Worm (Caenorhabditis elegans) whole organism, L4 larva: Measurements from ENCODE around the gene F08G12.5.

Experiments used
- F37D6.2 ChIP-seq: sonication (generic microtip); optimal IDR thresholded peaks from 2 replicates; lab custom pipeline; 2016; ENCODE audit warnings: mild to moderate bottlenecking, missing genetic modification characterization, missing compliant biosample characterization
- F49E8.2 ChIP-seq: sonication (generic microtip); optimal IDR thresholded peaks from 2 replicates; lab custom pipeline; 2016; ENCODE audit warnings: missing compliant biosample characterization, mild to moderate bottlenecking, missing genetic modification characterization, borderline replicate concordance
- T20F7.1 ChIP-seq: fragments of 200-800 bp; sonication (Bioruptor generic); optimal IDR thresholded peaks from 2 replicates; lab custom pipeline; 2018; ENCODE audit warnings: mild to moderate bottlenecking, missing genetic modification characterization, missing compliant biosample characterization
- Y105C5A.15 ChIP-seq: fragments of 200-800 bp; sonication (Bioruptor generic); IDR thresholded peaks from 2 replicates; pipeline ENCODE4 v1.3.6; 2022; ENCODE audit warnings: missing genetic modification characterization, missing compliant biosample characterization
- Y48G9A.11 ChIP-seq: fragments of 200-800 bp; sonication (Bioruptor generic); IDR thresholded peaks from 2 replicates; pipeline ENCODE4 v1.3.6; 2022; ENCODE audit warnings: missing genetic modification reagents, missing genetic modification characterization, missing compliant biosample characterization
- ZK546.5 ChIP-seq, 2 experiments: sonication (generic microtip); optimal IDR thresholded peaks; 2 replicates each; lab custom pipeline; 2017; ENCODE audit warnings: missing biosample characterization in 2 of 2, missing genetic modification characterization in 2 of 2
- aha-1 ChIP-seq: fragments of 150-350 bp; peaks from one replicate; lab custom pipeline; 2014; ENCODE audit warnings: missing biosample characterization, missing genetic modification characterization
- ceh-28 ChIP-seq: fragments of 150-350 bp; optimal IDR thresholded peaks from 2 replicates; lab custom pipeline; 2014; ENCODE audit warnings: missing biosample characterization, missing genetic modification reagents, missing genetic modification characterization
- ceh-62 ChIP-seq: sonication (generic microtip); optimal IDR thresholded peaks from 2 replicates; lab custom pipeline; 2017; ENCODE audit warnings: missing biosample characterization, missing genetic modification characterization
- daf-16 ChIP-seq, 3 experiments: sonication (generic microtip); optimal IDR thresholded peaks; 2 replicates each; lab custom pipeline; 2016 to 2017; ENCODE audit warnings: missing genetic modification characterization in 3 of 3, missing genetic modification reagents in 3 of 3, mild to moderate bottlenecking in 2 of 3, missing compliant biosample characterization in 2 of 3, missing biosample characterization in 1 of 3, moderate library complexity in 1 of 3
- daf-19 ChIP-seq: fragments of 200-800 bp; sonication (Bioruptor generic); conservative IDR thresholded peaks from 2 replicates; pipeline ENCODE4 v1.3.6; 2022; ENCODE audit warnings: missing genetic modification characterization, missing compliant biosample characterization
- dmd-6 ChIP-seq: fragments of 200-800 bp; sonication (Bioruptor generic); IDR thresholded peaks from 2 replicates; pipeline ENCODE4 v1.3.6; 2022; ENCODE audit warnings: missing genetic modification reagents, missing genetic modification characterization, missing compliant biosample characterization
- dve-1 ChIP-seq: sonication (generic microtip); optimal IDR thresholded peaks from 2 replicates; lab custom pipeline; 2017; ENCODE audit warnings: antibody characterized with exemption, mild to moderate bottlenecking, missing genetic modification characterization, missing compliant biosample characterization; ENCODE audit not compliant: insufficient read depth
- fkh-10 ChIP-seq: fragments of 150-350 bp; optimal IDR thresholded peaks from 2 replicates; lab custom pipeline; 2014; ENCODE audit warnings: missing biosample characterization, missing genetic modification reagents, missing genetic modification characterization
- fos-1 ChIP-seq: fragments of 150-350 bp; optimal IDR thresholded peaks from 2 replicates; lab custom pipeline; 2014; ENCODE audit warnings: missing biosample characterization, missing genetic modification characterization
- hif-1 ChIP-seq, 2 experiments: sonication (generic microtip); optimal IDR thresholded peaks; 2 replicates each; lab custom pipeline; 2016 to 2017; ENCODE audit warnings: missing compliant biosample characterization in 2 of 2, missing genetic modification characterization in 2 of 2, missing genetic modification reagents in 2 of 2, missing genotype in 2 of 2, mild to moderate bottlenecking in 1 of 2
- hlh-11 ChIP-seq: fragments of 200-800 bp; sonication (Bioruptor generic); optimal IDR thresholded peaks from 2 replicates; lab custom pipeline; 2018; ENCODE audit warnings: mild to moderate bottlenecking, missing genetic modification characterization, missing compliant biosample characterization
- lim-7 ChIP-seq: fragments of 200-800 bp; sonication (Bioruptor generic); IDR thresholded peaks from 2 replicates; pipeline ENCODE4 v1.3.6; 2022; ENCODE audit warnings: missing genetic modification characterization, missing compliant biosample characterization
- lin-15B ChIP-seq: fragments of 150-350 bp; sonication (generic microtip); optimal IDR thresholded peaks from 3 replicates; lab custom pipeline; 2014; ENCODE audit warnings: missing biosample characterization, missing genetic modification characterization
- lin-29 ChIP-seq: fragments of 200-800 bp; sonication (Bioruptor generic); IDR thresholded peaks from 2 replicates; pipeline ENCODE4 v1.3.6; 2022; ENCODE audit warnings: missing genetic modification reagents, missing genetic modification characterization, missing compliant biosample characterization
- mep-1 ChIP-seq: fragments of 150-350 bp; sonication (generic microtip); optimal IDR thresholded peaks from 3 replicates; lab custom pipeline; 2014; ENCODE audit warnings: missing biosample characterization, missing genetic modification characterization
- mes-2 ChIP-seq: sonication (generic microtip); optimal IDR thresholded peaks from 2 replicates; lab custom pipeline; 2016; ENCODE audit warnings: missing genotype, mild to moderate bottlenecking, missing genetic modification characterization, missing compliant biosample characterization; ENCODE audit not compliant: poor library complexity, severe bottlenecking
- nhr-111 ChIP-seq: fragments of 200-800 bp; sonication (Bioruptor generic); optimal IDR thresholded peaks from 2 replicates; lab custom pipeline; 2018; ENCODE audit warnings: mild to moderate bottlenecking, missing genetic modification characterization, missing compliant biosample characterization
- nhr-28 ChIP-seq: fragments of 150-350 bp; optimal IDR thresholded peaks from 2 replicates; lab custom pipeline; 2014; ENCODE audit warnings: missing biosample characterization, missing genetic modification characterization
- nhr-42 ChIP-seq: fragments of 200-800 bp; sonication (Bioruptor generic); IDR thresholded peaks from 2 replicates; pipeline ENCODE4 v1.3.6; 2022; ENCODE audit warnings: missing genetic modification characterization, missing compliant biosample characterization
- nhr-6 ChIP-seq: fragments of 150-350 bp; optimal IDR thresholded peaks from 2 replicates; lab custom pipeline; 2014; ENCODE audit warnings: missing biosample characterization, missing genetic modification characterization
- pha-4 ChIP-seq, 2 experiments: fragments of 150-350 bp in 1 of 2; fragments of 200-800 bp in 1 of 2; sonication (Bioruptor generic) in 1 of 2; IDR thresholded peaks in 1 of 2; optimal IDR thresholded peaks in 1 of 2; 2 replicates each; pipeline versions ENCODE4 v1.3.6 to Lab custom; 2014 to 2022; ENCODE audit warnings: missing genetic modification characterization in 2 of 2, missing genetic modification reagents in 2 of 2, missing biosample characterization in 1 of 2, missing compliant biosample characterization in 1 of 2
- php-3 ChIP-seq: fragments of 200-800 bp; sonication (Bioruptor generic); IDR thresholded peaks from 2 replicates; pipeline ENCODE4 v1.3.6; 2022; ENCODE audit warnings: missing genetic modification reagents, missing genetic modification characterization, missing compliant biosample characterization
- pqm-1 ChIP-seq: sonication (generic microtip); optimal IDR thresholded peaks from 2 replicates; lab custom pipeline; 2017; ENCODE audit warnings: missing biosample characterization, missing genetic modification characterization
- rbr-2 ChIP-seq: sonication (generic microtip); optimal IDR thresholded peaks from 2 replicates; lab custom pipeline; 2016; ENCODE audit warnings: missing genotype, missing genetic modification characterization, missing compliant biosample characterization
- sdz-12 ChIP-seq: fragments of 200-800 bp; sonication (Bioruptor generic); optimal IDR thresholded peaks from 2 replicates; lab custom pipeline; 2018; ENCODE audit warnings: mild to moderate bottlenecking, missing genetic modification characterization, missing compliant biosample characterization
- spr-3 ChIP-seq: fragments of 200-800 bp; sonication (Bioruptor generic); optimal IDR thresholded peaks from 2 replicates; lab custom pipeline; 2018; ENCODE audit warnings: mild to moderate bottlenecking, missing genetic modification characterization, missing compliant biosample characterization
- tag-97 ChIP-seq: fragments of 200-800 bp; sonication (Bioruptor generic); IDR thresholded peaks from 2 replicates; pipeline ENCODE4 v1.3.6; 2022; ENCODE audit warnings: missing genetic modification characterization, missing compliant biosample characterization
- tra-1 ChIP-seq: fragments of 200-800 bp; sonication (Bioruptor generic); IDR thresholded peaks from 2 replicates; pipeline ENCODE4 v1.3.6; 2022; ENCODE audit warnings: missing genetic modification reagents, missing genetic modification characterization, missing compliant biosample characterization
- zag-1 ChIP-seq: fragments of 150-350 bp; optimal IDR thresholded peaks from 2 replicates; lab custom pipeline; 2014; ENCODE audit warnings: missing biosample characterization, missing genetic modification characterization
- zip-11 ChIP-seq: fragments of 200-800 bp; sonication (Bioruptor generic); IDR thresholded peaks from 2 replicates; pipeline ENCODE4 v1.3.6; 2022; ENCODE audit warnings: missing genetic modification characterization, missing compliant biosample characterization

The F08G12.5 gene

DNA sequence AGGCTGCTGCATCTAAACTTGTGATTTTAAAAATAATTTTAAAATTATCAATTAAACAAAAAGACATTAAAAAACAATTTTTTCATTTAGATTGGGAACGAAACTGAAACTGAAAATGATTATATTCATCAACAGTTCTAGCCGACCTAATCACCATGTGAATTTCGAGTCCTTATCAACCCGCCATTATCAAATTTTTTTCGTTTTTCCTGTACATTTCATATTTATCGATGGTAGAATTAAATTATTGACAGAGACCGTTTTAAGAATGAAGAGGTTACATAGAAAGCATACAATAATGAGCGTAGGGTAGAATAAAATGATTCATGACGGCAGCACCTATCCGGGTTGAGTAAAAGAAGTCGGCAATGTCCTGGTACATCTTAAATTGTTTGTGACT lies 14.2 kb upstream of the F08G12.5 start, which contains the start of gene asm-2 (continued):
- no peak for TF ChIP-seq tag-97
- TF ChIP-seq tra-1, result peak; percentile 36; the same call in 1 of the 2 replicates
- TF ChIP-seq lin-15B (tag; lab: Kevin White, UChicago), result no peak
- no peak for TF ChIP-seq mes-2 (tag; lab: Kevin White, UChicago)
- TF ChIP-seq ceh-62 (tag; lab: Kevin White, UChicago), result no peak
- TF ChIP-seq Y48G9A.11 (GFP tag; lab: Robert Waterston, UW), result no peak
- TF ChIP-seq aha-1 (tag; lab: Kevin White, UChicago), result no peak
- TF ChIP-seq spr-3 (GFP tag; lab: Kevin White, UChicago), result no peak
- no peak for TF ChIP-seq pha-4 (GFP tag; IDR thresholded peaks at IDR 0.05; lab: Robert Waterston, UW)
- no peak for TF ChIP-seq pha-4 (tag; optimal IDR thresholded peaks at IDR 0.05; lab: Kevin White, UChicago)
- TF ChIP-seq sdz-12 (GFP tag; lab: Kevin White, UChicago), result no peak
- peak; percentile 87 for TF ChIP-seq nhr-28
- no peak for TF ChIP-seq Y105C5A.15 (GFP tag; lab: Robert Waterston, UW)
- TF ChIP-seq ZK546.5 (tag; optimal IDR thresholded peaks at IDR 0.05; lab: Kevin White, UChicago), result no peak
- TF ChIP-seq lin-29 (GFP tag; lab: Robert Waterston, UW), result no peak
- TF ChIP-seq ceh-28 (tag; lab: Kevin White, UChicago), result no peak
- no peak for TF ChIP-seq mep-1 (tag; lab: Kevin White, UChicago)
- TF ChIP-seq nhr-6 (tag; lab: Kevin White, UChicago), result no peak
- no peak for TF ChIP-seq fos-1
- TF ChIP-seq, all 104 proteins: peak for 8

DNA sequence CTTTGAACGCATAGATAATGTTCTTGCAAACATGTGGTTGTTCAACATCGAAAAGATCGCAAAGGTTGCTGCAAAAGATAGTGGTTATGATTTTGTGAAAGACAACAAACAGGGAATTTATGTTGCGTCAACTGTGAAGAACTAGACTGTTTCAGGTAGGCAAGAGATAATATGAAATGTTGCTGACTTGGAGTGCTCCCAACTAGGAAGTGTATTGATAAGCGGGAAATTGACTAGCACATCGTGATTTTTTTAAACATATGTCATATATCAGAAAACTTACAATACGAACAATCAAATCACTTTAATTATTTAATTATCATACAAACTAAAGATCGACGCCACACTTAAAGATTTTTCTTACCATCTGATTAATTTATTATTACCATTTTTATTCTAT lies 13.1 kb upstream of the F08G12.5 start:
- TF ChIP-seq fos-1 (no peak), hif-1 (tag; optimal IDR thresholded peaks at IDR 0.05; lab: Kevin White, UChicago) (no peak), nhr-28 (peak; percentile 13), pqm-1 (tag; lab: Kevin White, UChicago) (peak; percentile 80), dmd-6 (peak; percentile 44; the same call in 1 of the 2 replicates), daf-16 (GFP tag; optimal IDR thresholded peaks at IDR 0.05; lab: Kevin White, UChicago) (no peak), daf-16 (tag; optimal IDR thresholded peaks at IDR 0.05; lab: Kevin White, UChicago) (peak; percentile 40), aha-1 (tag; lab: Kevin White, UChicago) (peak; percentile 5)

DNA sequence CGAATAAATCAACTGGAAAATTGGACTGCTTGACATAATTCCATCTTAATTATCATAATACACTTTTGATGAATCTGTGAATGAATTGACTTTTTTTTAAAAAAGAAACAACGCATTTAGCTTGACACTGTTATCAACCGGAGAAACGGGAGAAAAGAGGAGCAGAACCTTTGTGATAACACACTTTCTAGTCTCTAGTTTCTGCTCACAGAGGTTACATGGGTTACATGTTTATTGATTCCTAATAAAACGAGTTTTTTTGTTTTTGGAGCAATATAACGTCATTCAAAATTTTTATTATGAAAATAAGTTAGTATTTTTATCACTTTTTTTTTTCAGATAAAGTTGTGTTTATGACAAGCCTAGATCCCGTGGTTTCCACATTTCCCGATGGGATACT lies 7.9 kb upstream of the F08G12.5 start, which contains the start of gene hizr-1:
hizr-1 (plus strand) TSS at position 340 of the 400 bp plus-strand sequence.
- TF ChIP-seq php-3 (GFP tag; lab: Robert Waterston, UW) (peak; percentile 15; the same call in 1 of the 2 replicates), aha-1 (tag; lab: Kevin White, UChicago) (peak; percentile 1), nhr-28 (peak; percentile 68), pqm-1 (tag; lab: Kevin White, UChicago) (peak; percentile 68), daf-19 (no peak), hlh-11 (tag; lab: Kevin White, UChicago) (peak; percentile 26), lim-7 (GFP tag; lab: Robert Waterston, UW) (no peak), dve-1 (tag; lab: Kevin White, UChicago) (peak; percentile 36), daf-16 (GFP tag; optimal IDR thresholded peaks at IDR 0.05; lab: Kevin White, UChicago) (no peak), daf-16 (tag; optimal IDR thresholded peaks at IDR 0.05; lab: Kevin White, UChicago) (peak; percentile 68)

DNA sequence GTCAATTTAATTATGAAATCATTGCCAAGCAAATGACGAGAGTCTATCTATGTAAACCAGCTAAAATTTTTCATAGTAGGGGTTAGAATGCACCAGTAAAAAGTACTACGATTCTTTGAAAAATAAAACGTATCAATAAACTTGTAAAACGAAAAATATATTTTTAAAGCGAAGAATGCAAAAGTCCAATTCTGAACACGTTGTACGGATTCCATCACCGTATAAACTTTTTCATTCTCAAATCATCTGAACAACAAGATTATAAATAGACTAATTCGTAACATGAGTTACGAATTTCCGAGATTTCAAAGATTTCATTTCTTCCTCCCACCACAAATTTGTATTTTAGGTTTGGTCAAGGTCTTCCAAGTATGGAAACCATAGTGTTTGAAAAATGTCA lies 6.7 kb upstream of the F08G12.5 start, which contains the start of gene nlp-57:
nlp-57 (plus strand) TSS at position 301 of the 400 bp plus-strand sequence.
- TF ChIP-seq rbr-2 (no peak), zag-1 (no peak), nhr-42 (GFP tag; lab: Robert Waterston, UW) (no peak), T20F7.1 (GFP tag; lab: Kevin White, UChicago) (no peak), nhr-111 (no peak), F49E8.2 (no peak), fkh-10 (GFP tag; lab: Kevin White, UChicago) (no peak), F37D6.2 (tag; lab: Kevin White, UChicago) (no peak), zip-11 (GFP tag; lab: Robert Waterston, UW) (no peak), spr-3 (GFP tag; lab: Kevin White, UChicago) (no peak)
- TF ChIP-seq, all 104 proteins: peak for 0
